Worm (Caenorhabditis elegans) whole organism, L4 larva: ENCODE measurements around the gene F08D12.15.

Experiments
- ZK337.2 ChIP-seq: fragments of 200-800 bp; sonication (Bioruptor generic); IDR thresholded peaks from 2 replicates; pipeline ENCODE4 v1.3.6; 2022; ENCODE audit warnings: missing genetic modification reagents, missing genetic modification characterization, missing compliant biosample characterization
- aha-1 ChIP-seq: fragments of 150-350 bp; peaks from one replicate; lab custom pipeline; 2014; ENCODE audit warnings: missing biosample characterization, missing genetic modification characterization
- ama-1 ChIP-seq: fragments of 150-350 bp; optimal IDR thresholded peaks from 2 replicates; lab custom pipeline; 2014; ENCODE audit warnings: inconsistent platforms, mixed read lengths
- ceh-20 ChIP-seq: fragments of 200-800 bp; sonication (Bioruptor generic); IDR thresholded peaks from 2 replicates; pipeline ENCODE4 v1.3.6; 2022; ENCODE audit warnings: missing genetic modification reagents, missing genetic modification characterization, missing compliant biosample characterization
- ceh-62 ChIP-seq: sonication (generic microtip); optimal IDR thresholded peaks from 2 replicates; lab custom pipeline; 2017; ENCODE audit warnings: missing biosample characterization, missing genetic modification characterization
- ces-1 ChIP-seq: fragments of 150-350 bp; sonication (generic microtip); optimal IDR thresholded peaks from 4 replicates; lab custom pipeline; 2014; ENCODE audit warnings: missing biosample characterization, missing genetic modification reagents, missing genetic modification characterization
- cey-2 ChIP-seq: sonication (generic microtip); optimal IDR thresholded peaks from 3 replicates; lab custom pipeline; 2017; ENCODE audit warnings: missing genetic modification characterization, mild to moderate bottlenecking, missing compliant biosample characterization, antibody characterized with exemption, borderline replicate concordance; ENCODE audit not compliant: insufficient read depth
- dpl-1 ChIP-seq: fragments of 150-350 bp; optimal IDR thresholded peaks from 2 replicates; lab custom pipeline; 2014; ENCODE audit warnings: missing biosample characterization, missing genetic modification reagents, missing genetic modification characterization
- egl-43 ChIP-seq: fragments of 200-800 bp; sonication (Bioruptor generic); IDR thresholded peaks from 2 replicates; pipeline ENCODE4 v1.3.6; 2022; ENCODE audit warnings: missing genetic modification reagents, missing genetic modification characterization, missing compliant biosample characterization
- fkh-10 ChIP-seq: fragments of 150-350 bp; optimal IDR thresholded peaks from 2 replicates; lab custom pipeline; 2014; ENCODE audit warnings: missing biosample characterization, missing genetic modification reagents, missing genetic modification characterization
- lim-7 ChIP-seq: fragments of 200-800 bp; sonication (Bioruptor generic); IDR thresholded peaks from 2 replicates; pipeline ENCODE4 v1.3.6; 2022; ENCODE audit warnings: missing genetic modification characterization, missing compliant biosample characterization
- lin-1 ChIP-seq: fragments of 200-800 bp; sonication (Bioruptor generic); IDR thresholded peaks from 2 replicates; pipeline ENCODE4 v1.3.6; 2022; ENCODE audit warnings: missing genetic modification reagents, missing genetic modification characterization, missing compliant biosample characterization
- lin-15B ChIP-seq: fragments of 150-350 bp; sonication (generic microtip); optimal IDR thresholded peaks from 3 replicates; lab custom pipeline; 2014; ENCODE audit warnings: missing biosample characterization, missing genetic modification characterization
- lin-39 ChIP-seq: fragments of 150-350 bp; optimal IDR thresholded peaks from 2 replicates; lab custom pipeline; 2014; ENCODE audit warnings: missing biosample characterization, missing genetic modification reagents, missing genetic modification characterization
- lir-3 ChIP-seq: sonication (generic microtip); optimal IDR thresholded peaks from 2 replicates; lab custom pipeline; 2016; ENCODE audit warnings: mild to moderate bottlenecking, missing genetic modification characterization, missing compliant biosample characterization
- lsy-2 ChIP-seq, 2 experiments: fragments of 150-350 bp in 1 of 2; sonication (generic microtip) in 1 of 2; optimal IDR thresholded peaks; 2 replicates each; lab custom pipeline; 2014 to 2017; ENCODE audit warnings: missing biosample characterization in 2 of 2, missing genetic modification characterization in 2 of 2
- mxl-2 ChIP-seq: fragments of 200-800 bp; sonication (Bioruptor generic); conservative IDR thresholded peaks from 2 replicates; pipeline ENCODE4 v1.3.6; 2022; ENCODE audit warnings: missing genetic modification reagents, missing genetic modification characterization, missing compliant biosample characterization
- nhr-102 ChIP-seq: sonication (generic microtip); optimal IDR thresholded peaks from 2 replicates; lab custom pipeline; 2016; ENCODE audit warnings: mild to moderate bottlenecking, missing genetic modification characterization, moderate library complexity, missing compliant biosample characterization
- nhr-111 ChIP-seq: fragments of 200-800 bp; sonication (Bioruptor generic); optimal IDR thresholded peaks from 2 replicates; lab custom pipeline; 2018; ENCODE audit warnings: mild to moderate bottlenecking, missing genetic modification characterization, missing compliant biosample characterization
- nhr-25 ChIP-seq: sonication (generic microtip); optimal IDR thresholded peaks from 2 replicates; lab custom pipeline; 2017; ENCODE audit warnings: missing genetic modification characterization, mild to moderate bottlenecking, missing compliant biosample characterization, antibody characterized with exemption, moderate library complexity, borderline replicate concordance; ENCODE audit not compliant: insufficient read depth
- nhr-41 ChIP-seq: fragments of 200-800 bp; sonication (Bioruptor generic); IDR thresholded peaks from 2 replicates; pipeline ENCODE4 v1.3.6; 2022; ENCODE audit warnings: missing genetic modification reagents, missing genetic modification characterization, missing compliant biosample characterization
- nhr-76 ChIP-seq: fragments of 150-350 bp; optimal IDR thresholded peaks from 2 replicates; lab custom pipeline; 2014; ENCODE audit warnings: missing biosample characterization, missing genetic modification characterization
- set-16 ChIP-seq: fragments of 200-800 bp; sonication (Bioruptor generic); IDR thresholded peaks from 2 replicates; pipeline ENCODE4 v1.3.6; 2022; ENCODE audit warnings: missing genetic modification reagents, missing genetic modification characterization, missing compliant biosample characterization
- skn-1 ChIP-seq: fragments of 150-350 bp; optimal IDR thresholded peaks from 2 replicates; lab custom pipeline; 2014; ENCODE audit warnings: missing biosample characterization, missing genetic modification characterization
- snpc-1.2 ChIP-seq: fragments of 200-800 bp; sonication (Bioruptor generic); IDR thresholded peaks from 2 replicates; pipeline ENCODE4 v1.3.6; 2022; ENCODE audit warnings: missing genetic modification reagents, missing genetic modification characterization, missing compliant biosample characterization
- tra-1 ChIP-seq: fragments of 200-800 bp; sonication (Bioruptor generic); IDR thresholded peaks from 2 replicates; pipeline ENCODE4 v1.3.6; 2022; ENCODE audit warnings: missing genetic modification reagents, missing genetic modification characterization, missing compliant biosample characterization
- unc-130 ChIP-seq: sonication (generic microtip); optimal IDR thresholded peaks from 2 replicates; lab custom pipeline; 2016; ENCODE audit warnings: missing genetic modification reagents, missing genetic modification characterization, missing compliant biosample characterization
- unc-62 ChIP-seq, 3 experiments: fragments of 150-350 bp in 1 of 3; sonication (generic microtip); optimal IDR thresholded peaks in 2 of 3; peaks in 1 of 3; 1 replicate in 1 of 3; 2 replicates in 2 of 3; lab custom pipeline; 2014 to 2017; ENCODE audit warnings: missing biosample characterization in 3 of 3, missing genetic modification characterization in 3 of 3, missing genetic modification reagents in 3 of 3, missing genotype in 1 of 3
- zag-1 ChIP-seq: fragments of 150-350 bp; optimal IDR thresholded peaks from 2 replicates; lab custom pipeline; 2014; ENCODE audit warnings: missing biosample characterization, missing genetic modification characterization
- zfp-2 ChIP-seq: sonication (generic microtip); optimal IDR thresholded peaks from 2 replicates; lab custom pipeline; 2016; ENCODE audit warnings: mild to moderate bottlenecking, missing genetic modification characterization, missing compliant biosample characterization
- zip-2 ChIP-seq: fragments of 150-350 bp; optimal IDR thresholded peaks from 2 replicates; lab custom pipeline; 2014; ENCODE audit warnings: missing biosample characterization, missing genetic modification characterization
- ztf-11 ChIP-seq: fragments of 150-350 bp; optimal IDR thresholded peaks from 2 replicates; lab custom pipeline; 2014; ENCODE audit warnings: missing biosample characterization, missing genetic modification characterization

The F08D12.15 gene

ce11 chrII:2766331-2766730, at the start of gene F08D12.15:
Gene F08D12.15 (plus strand): TSS chrII:2766631.
- TF ChIP-seq ceh-62 (tag; lab: Kevin White, UChicago), result no peak
- TF ChIP-seq ama-1 (lab: Kevin White, UChicago), result no peak
- TF ChIP-seq ces-1 (GFP tag; lab: Kevin White, UChicago), result no peak
- no peak for TF ChIP-seq nhr-41 (GFP tag; lab: Robert Waterston, UW)
- TF ChIP-seq nhr-111 (GFP tag; lab: Kevin White, UChicago), result no peak
- no peak for TF ChIP-seq ZK337.2 (GFP tag; lab: Robert Waterston, UW)
- no peak for TF ChIP-seq ceh-20 (GFP tag; lab: Robert Waterston, UW)
- no peak for TF ChIP-seq zip-2 (tag; lab: Kevin White, UChicago)
- TF ChIP-seq lir-3, result no peak
- no peak for TF ChIP-seq unc-130 (GFP tag; lab: Kevin White, UChicago)
- TF ChIP-seq lin-1 (GFP tag; lab: Robert Waterston, UW), result no peak
- no peak for TF ChIP-seq zfp-2 (tag; lab: Kevin White, UChicago)
- TF ChIP-seq dpl-1, result no peak
- TF ChIP-seq nhr-102 (tag; lab: Kevin White, UChicago), result no peak
- TF ChIP-seq cey-2 (tag; lab: Kevin White, UChicago), result no peak
- no peak for TF ChIP-seq lsy-2 (tag; optimal IDR thresholded peaks at IDR 0.05; lab: Kevin White, UChicago)
- no peak for TF ChIP-seq skn-1
- TF ChIP-seq egl-43, result no peak
- no peak for TF ChIP-seq lim-7

ce11 chrII:2717335-2717734, 49.1 kb upstream of the F08D12.15 start, which contains the start of gene T05A8.3:
Gene T05A8.3 (minus strand): TSS chrII:2717435.
- TF ChIP-seq nhr-25 (tag; lab: Kevin White, UChicago) (no peak), ztf-11 (tag; lab: Kevin White, UChicago) (no peak), set-16 (GFP tag; lab: Robert Waterston, UW) (0 out of 2 replicates have a peak, but pooled peaks have one; percentile 1), aha-1 (tag; lab: Kevin White, UChicago) (peak; percentile 12), mxl-2 (GFP tag; lab: Robert Waterston, UW) (no peak), ceh-20 (GFP tag; lab: Robert Waterston, UW) (no peak)

- TF ChIP-seq snpc-1.2 (GFP tag; lab: Robert Waterston, UW) (0 out of 2 replicates have a peak, but pooled peaks have one; percentile 22), unc-62 (GFP tag; optimal IDR thresholded peaks at IDR 0.05 in 1 of 2; lab: Kevin White, UChicago) (peak in 1 of 2 experiments; percentile 28), unc-62 (tag; optimal IDR thresholded peaks at IDR 0.05; lab: Kevin White, UChicago) (no peak), set-16 (GFP tag; lab: Robert Waterston, UW) (peak; percentile 87), zag-1 (tag; lab: Kevin White, UChicago) (no peak)
These were observed 47.2 kb upstream of the F08D12.15 start for ce11 chrII:2719212-2719611.

- TF ChIP-seq lin-39 (tag; lab: Kevin White, UChicago) (no peak), lin-15B (tag; lab: Kevin White, UChicago) (no peak), snpc-1.2 (GFP tag; lab: Robert Waterston, UW) (no peak)
These were observed 44.4 kb upstream of the F08D12.15 start for ce11 chrII:2721992-2722391.

ce11 chrII:2725561-2725960, 40.9 kb upstream of the F08D12.15 start, which contains the start of the genes T05A8.11 and nep-2:
Gene T05A8.11 (minus strand): TSS chrII:2725661.
Gene nep-2 (minus strand): TSS chrII:2725752.
- TF ChIP-seq set-16 (GFP tag; lab: Robert Waterston, UW) (0 out of 2 replicates have a peak, but pooled peaks have one; percentile 2), nhr-76 (tag; lab: Kevin White, UChicago) (no peak)

- TF ChIP-seq tra-1 (GFP tag; lab: Robert Waterston, UW) (0 out of 2 replicates have a peak, but pooled peaks have one; percentile 37), fkh-10 (no peak)
- TF ChIP-seq, all 104 proteins: peak for 1
These were observed 39.7 kb upstream of the F08D12.15 start for ce11 chrII:2726774-2727173.
